Worm (Caenorhabditis elegans): ENCODE results near the gene T07D4.5.

Gene T07D4.5

DNA sequence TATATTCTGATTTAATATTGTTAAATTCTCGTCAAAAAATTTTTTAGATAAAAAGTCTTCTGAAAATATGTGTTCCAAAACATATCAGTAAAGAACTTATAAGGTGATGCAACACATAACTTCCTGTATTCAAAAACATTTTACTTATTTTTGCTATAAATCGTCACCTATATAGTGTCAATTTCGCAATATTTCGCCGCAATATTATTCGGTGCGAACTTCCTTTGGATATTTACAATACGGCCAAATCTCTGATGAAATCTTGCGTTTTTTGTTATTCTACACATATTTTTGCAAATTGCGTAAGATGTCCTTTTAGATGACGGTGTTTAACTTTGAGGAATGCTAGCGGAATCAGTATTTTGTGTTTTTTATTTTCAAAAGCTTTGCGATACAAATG lies 37.3 kb upstream of the T07D4.5 start:
- TF ChIP-seq bed-2 (GFP tag; IDR thresholded peaks at IDR 0.05) (no peak), cebp-1 (GFP tag; IDR thresholded peaks at IDR 0.05) (no peak), cebp-1 (tag; optimal IDR thresholded peaks at IDR 0.05) (peak; percentile 80)

DNA sequence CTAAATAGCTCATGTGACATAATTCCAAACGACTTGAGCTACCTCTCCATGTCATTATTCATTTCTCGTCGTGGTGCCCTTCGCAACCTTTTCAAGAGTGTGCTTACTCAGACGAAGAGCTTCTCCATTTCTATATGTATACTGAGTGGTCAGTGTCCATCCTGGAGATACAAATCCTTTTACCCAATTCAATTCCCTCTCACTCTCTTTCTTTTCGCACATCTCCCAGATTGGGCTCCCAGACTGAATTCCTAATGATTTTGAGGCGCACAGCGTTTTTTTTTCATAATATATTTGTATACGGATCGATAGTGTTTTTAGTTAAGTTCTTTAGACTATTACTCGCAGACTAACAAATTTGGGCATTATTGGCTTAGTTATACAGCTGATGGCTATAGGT lies 36.8 kb upstream of the T07D4.5 start:
- TF ChIP-seq lir-1 (GFP tag; conservative IDR thresholded peaks at IDR 0.05) (no peak), K11D2.4 (GFP tag; IDR thresholded peaks at IDR 0.05) (no peak), hrde-1 (tag; optimal IDR thresholded peaks at IDR 0.05; ENCODE audit: borderline replicate concordance) (no peak), akir-1 (GFP tag; optimal IDR thresholded peaks at IDR 0.05) (no peak), F39B2.1 (GFP tag; IDR thresholded peaks at IDR 0.05) (no peak), ceh-58 (GFP tag; IDR thresholded peaks at IDR 0.05) (no peak), T26A5.8 (tag; optimal IDR thresholded peaks at IDR 0.05) (no peak), ccch-3 (GFP tag; optimal IDR thresholded peaks at IDR 0.05) (no peak), efl-1 (GFP tag; optimal IDR thresholded peaks at IDR 0.05) (no peak), ztf-3 (GFP tag; optimal IDR thresholded peaks at IDR 0.05) (no peak), Y79H2A.3 (GFP tag; conservative IDR thresholded peaks at IDR 0.05) (no peak), cebp-1 (GFP tag; IDR thresholded peaks at IDR 0.05) (no peak), cebp-1 (tag; optimal IDR thresholded peaks at IDR 0.05) (no peak), cebp-2 (GFP tag; IDR thresholded peaks at IDR 0.05) (no peak)

DNA sequence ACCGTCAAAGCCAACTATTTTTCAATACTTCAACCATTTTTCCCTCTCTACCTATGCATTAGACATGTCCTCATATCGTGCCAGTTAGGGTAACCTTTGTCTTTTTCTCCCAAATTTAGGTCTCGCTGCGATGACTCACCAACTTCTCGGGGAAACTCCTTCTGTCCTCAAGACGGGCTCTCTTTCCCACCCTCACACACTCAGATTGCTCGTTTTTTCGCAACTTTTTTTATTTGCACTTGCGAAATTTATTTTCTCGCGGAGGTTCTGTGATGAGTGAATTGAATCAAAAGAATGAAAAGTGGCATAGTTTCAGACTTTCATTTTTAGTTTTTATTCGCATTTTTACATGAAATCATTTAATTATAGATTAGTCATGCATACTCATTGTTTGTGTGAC lies 36.2 kb upstream of the T07D4.5 start:
- TF ChIP-seq cebp-1 (GFP tag; IDR thresholded peaks at IDR 0.05) = no peak
- TF ChIP-seq cebp-1 (tag; optimal IDR thresholded peaks at IDR 0.05) = peak; percentile 75
- TF ChIP-seq snpc-1.1 (tag; optimal IDR thresholded peaks at IDR 0.05; ENCODE audit: insufficient read depth) = no peak
- TF ChIP-seq ztf-26 (tag; optimal IDR thresholded peaks at IDR 0.05) = no peak
- no peak for TF ChIP-seq tbx-9 (tag; optimal IDR thresholded peaks at IDR 0.05; ENCODE audit: borderline replicate concordance)

- no peak for TF ChIP-seq ceh-58 (GFP tag; IDR thresholded peaks at IDR 0.05)
- TF ChIP-seq madf-10 (tag; optimal IDR thresholded peaks at IDR 0.05) = no peak
- no peak for TF ChIP-seq him-1 (tag; optimal IDR thresholded peaks at IDR 0.05)
- no peak for TF ChIP-seq Y67H2A.10 (GFP tag; conservative IDR thresholded peaks at IDR 0.05)
- no peak for TF ChIP-seq nfya-2 (GFP tag; IDR thresholded peaks at IDR 0.05)
- no peak for TF ChIP-seq egrh-3 (GFP tag; IDR thresholded peaks at IDR 0.05)
- TF ChIP-seq unc-130 (GFP tag; optimal IDR thresholded peaks at IDR 0.05) = no peak
- no peak for TF ChIP-seq tlf-1 (GFP tag; optimal IDR thresholded peaks at IDR 0.05)
- no peak for TF ChIP-seq ztf-22 (GFP tag; optimal IDR thresholded peaks at IDR 0.05)
- TF ChIP-seq hrde-1 (tag; optimal IDR thresholded peaks at IDR 0.05; ENCODE audit: borderline replicate concordance) = no peak
- TF ChIP-seq ztf-6 (GFP tag; IDR thresholded peaks at IDR 0.05) = no peak
- no peak for TF ChIP-seq mes-4 (tag; optimal IDR thresholded peaks at IDR 0.05)
- TF ChIP-seq ztf-3 (GFP tag; optimal IDR thresholded peaks at IDR 0.05) = no peak
- no peak for TF ChIP-seq hsf-1 (GFP tag; IDR thresholded peaks at IDR 0.05)
- no peak for TF ChIP-seq B0019.2 (GFP tag; conservative IDR thresholded peaks at IDR 0.05)
- TF ChIP-seq lag-1 (GFP tag; IDR thresholded peaks at IDR 0.05) = no peak
- no peak for TF ChIP-seq cebp-1 (GFP tag; IDR thresholded peaks at IDR 0.05)
- TF ChIP-seq cebp-1 (tag; optimal IDR thresholded peaks at IDR 0.05) = no peak
- TF ChIP-seq C17E4.6 (GFP tag; IDR thresholded peaks at IDR 0.05) = no peak
- TF ChIP-seq nhr-179 (tag; optimal IDR thresholded peaks at IDR 0.05) = no peak
These were observed 33.2 kb upstream of the T07D4.5 start for ce11 chrII:8917339-8917738.

DNA sequence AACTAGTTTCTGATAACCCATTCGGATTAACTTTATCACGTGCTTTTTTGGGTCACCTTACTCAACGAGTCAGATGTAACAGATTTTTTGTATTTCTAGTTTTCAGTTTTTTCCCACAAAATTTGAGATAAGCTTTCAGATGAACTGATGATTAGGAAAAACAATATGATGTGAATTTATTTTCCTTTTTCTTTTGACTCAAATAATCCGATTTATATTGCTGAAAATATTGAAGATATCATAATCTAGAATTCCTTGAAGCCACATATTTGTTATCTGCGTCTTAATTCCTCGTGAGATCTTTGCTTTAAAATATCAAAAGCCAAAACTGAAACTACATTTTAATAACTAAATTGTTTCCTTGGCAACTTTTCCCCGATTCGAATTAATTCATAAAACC lies 32.5 kb upstream of the T07D4.5 start:
- TF ChIP-seq rpc-1 (optimal IDR thresholded peaks at IDR 0.05) (no peak), rpc-1 (tag; optimal IDR thresholded peaks at IDR 0.05) (no peak)

Measured in whole organism, young adult.